Fruit fly (Drosophila melanogaster): ENCODE data around the gene CG12106.
A peak's percentile ranks its signal among the peaks of the same experiment; 100 is the strongest.

The CG12106 gene

dm6 chrX:9156388-9156823 is 37.3 kb upstream of the CG12106 start, which contains the start of gene His3.3B:
Gene His3.3B, minus strand, starts transcription at chrX:9156669.
- no peak for TF ChIP-seq achi (GFP tag; optimal IDR thresholded peaks at IDR 0.05)
- TF ChIP-seq dsx (GFP tag; optimal IDR thresholded peaks at IDR 0.05; ENCODE audit: poor library complexity, severe bottlenecking) = no peak
- no peak for TF ChIP-seq Gug (GFP tag; IDR thresholded peaks at IDR 0.05)
- TF ChIP-seq OdsH (GFP tag; optimal IDR thresholded peaks at IDR 0.05) = no peak
- no peak for TF ChIP-seq CG3919 (GFP tag; optimal IDR thresholded peaks at IDR 0.05)
- no peak for TF ChIP-seq CG31627 (GFP tag; optimal IDR thresholded peaks at IDR 0.05)
- peak; percentile 31 for TF ChIP-seq topi (GFP tag; optimal IDR thresholded peaks at IDR 0.05)
- no peak for TF ChIP-seq CG6276 (GFP tag; optimal IDR thresholded peaks at IDR 0.05)
- TF ChIP-seq CG6792 (GFP tag; optimal IDR thresholded peaks at IDR 0.05) = no peak
- no peak for TF ChIP-seq Hr4 (GFP tag; optimal IDR thresholded peaks at IDR 0.05)
- peak; percentile 64 for TF ChIP-seq Eip78C (GFP tag)
- TF ChIP-seq CG6854 (GFP tag; optimal IDR thresholded peaks at IDR 0.05) = peak; percentile 15
- TF ChIP-seq Ets21C (GFP tag; optimal IDR thresholded peaks at IDR 0.05) = no peak
- TF ChIP-seq acj6 (GFP tag; optimal IDR thresholded peaks at IDR 0.05) = no peak
- TF ChIP-seq net (GFP tag; optimal IDR thresholded peaks at IDR 0.05) = no peak
- no peak for TF ChIP-seq Hr38 (GFP tag; optimal IDR thresholded peaks at IDR 0.05)
- TF ChIP-seq Ets96B (tag; optimal IDR thresholded peaks at IDR 0.05) = no peak
- no peak for TF ChIP-seq CG8119 (GFP tag; IDR thresholded peaks at IDR 0.05)
- no peak for TF ChIP-seq Blimp-1 (GFP tag; optimal IDR thresholded peaks at IDR 0.05)
- no peak for TF ChIP-seq CG6163 (GFP tag; IDR thresholded peaks at IDR 0.05)
- peak; percentile 11 for TF ChIP-seq esn (GFP tag; optimal IDR thresholded peaks at IDR 0.05)
- TF ChIP-seq ss (GFP tag; optimal IDR thresholded peaks at IDR 0.05) = no peak
- no peak for TF ChIP-seq CG7368 (GFP tag; optimal IDR thresholded peaks at IDR 0.05)
- TF ChIP-seq Sox102F (GFP tag; optimal IDR thresholded peaks at IDR 0.05) = peak; percentile 32
- no peak for TF ChIP-seq CG4318 (GFP tag; optimal IDR thresholded peaks at IDR 0.05)
- no peak for TF ChIP-seq Lpt (GFP tag; optimal IDR thresholded peaks at IDR 0.05)
- TF ChIP-seq CG6808 (GFP tag; optimal IDR thresholded peaks at IDR 0.05) = no peak
- TF ChIP-seq Hr39 (GFP tag; optimal IDR thresholded peaks at IDR 0.05) = no peak
- peak; percentile 3 for TF ChIP-seq fd85E (GFP tag; optimal IDR thresholded peaks at IDR 0.05)
- no peak for TF ChIP-seq CG3032 (tag; optimal IDR thresholded peaks at IDR 0.05)
- TF ChIP-seq CG10631 (GFP tag; optimal IDR thresholded peaks at IDR 0.05) = no peak
- TF ChIP-seq CG8632 (GFP tag; optimal IDR thresholded peaks at IDR 0.05) = peak; percentile 2
- no peak for TF ChIP-seq pdm3 (GFP tag; optimal IDR thresholded peaks at IDR 0.05)
- TF ChIP-seq fkh (GFP tag; optimal IDR thresholded peaks at IDR 0.05) = no peak
- TF ChIP-seq CG9139 (GFP tag; optimal IDR thresholded peaks at IDR 0.05) = no peak
- no peak for TF ChIP-seq spab (GFP tag; optimal IDR thresholded peaks at IDR 0.05)
- TF ChIP-seq CG1621 (tag; optimal IDR thresholded peaks at IDR 0.05) = no peak
- TF ChIP-seq dac (GFP tag; optimal IDR thresholded peaks at IDR 0.05) = no peak
- no peak for TF ChIP-seq CG34406 (GFP tag; optimal IDR thresholded peaks at IDR 0.05)
- TF ChIP-seq Eip93F (GFP tag; optimal IDR thresholded peaks at IDR 0.05) = peak; percentile 2
- no peak for TF ChIP-seq CG16779 (tag; optimal IDR thresholded peaks at IDR 0.05)
- TF ChIP-seq Sox14 (GFP tag; optimal IDR thresholded peaks at IDR 0.05) = peak; percentile 15
- TF ChIP-seq svp (GFP tag) = peak; percentile 60
- no peak for TF ChIP-seq CG32006 (GFP tag; optimal IDR thresholded peaks at IDR 0.05)
- no peak; the same call in 2 of the 3 replicates for TF ChIP-seq eg (GFP tag; IDR thresholded peaks at IDR 0.05)
- TF ChIP-seq CG10669 (GFP tag; optimal IDR thresholded peaks at IDR 0.05) = no peak
- peak; percentile 33 for TF ChIP-seq vri (GFP tag; optimal IDR thresholded peaks at IDR 0.05)
- TF ChIP-seq CG8319 (GFP tag; optimal IDR thresholded peaks at IDR 0.05) = no peak
- TF ChIP-seq lz (GFP tag; optimal IDR thresholded peaks at IDR 0.05) = no peak
